Worm (Caenorhabditis elegans): ENCODE measurements around the gene Y34B4A.7.
A peak's percentile ranks its signal among the peaks of the same experiment; 100 is the strongest.

Y34B4A.7 gene

ce11 chrX:5210524-5210923, 33.6 kb upstream of the Y34B4A.7 start:
- TF ChIP-seq mbf-1 (tag; optimal IDR thresholded peaks at IDR 0.05) (no peak), unc-55 (GFP tag; optimal IDR thresholded peaks at IDR 0.05) (peak; percentile 30), unc-62 (GFP tag; optimal IDR thresholded peaks at IDR 0.05) (no peak), ztf-1 (GFP tag; conservative IDR thresholded peaks at IDR 0.05) (no peak), zag-1 (tag; optimal IDR thresholded peaks at IDR 0.05) (no peak), sma-9 (GFP tag; optimal IDR thresholded peaks at IDR 0.05) (peak; percentile 74), sma-9 (tag; optimal IDR thresholded peaks at IDR 0.05) (no peak), lsy-2 (tag; optimal IDR thresholded peaks at IDR 0.05) (peak in 1 of 2 experiments; percentile 39), C34F6.9 (tag; optimal IDR thresholded peaks at IDR 0.05) (peak; percentile 22), dmd-4 (tag; optimal IDR thresholded peaks at IDR 0.05) (no peak), nhr-129 (tag; optimal IDR thresholded peaks at IDR 0.05) (peak; percentile 84), ZK546.5 (tag; optimal IDR thresholded peaks at IDR 0.05) (no peak), crh-2 (tag; optimal IDR thresholded peaks at IDR 0.05) (peak; percentile 31), egl-27 (tag; optimal IDR thresholded peaks at IDR 0.05) (no peak), nhr-21 (tag; optimal IDR thresholded peaks at IDR 0.05) (no peak), ztf-4 (tag; optimal IDR thresholded peaks at IDR 0.05) (peak; percentile 10), F13H6.1 (tag; optimal IDR thresholded peaks at IDR 0.05) (peak; percentile 72)

- TF ChIP-seq peb-1 (tag; optimal IDR thresholded peaks at IDR 0.05) (no peak), sma-9 (GFP tag; optimal IDR thresholded peaks at IDR 0.05) (peak; percentile 6), sma-9 (tag; optimal IDR thresholded peaks at IDR 0.05) (no peak)
Observed at ce11 chrX:5210927-5211655, 33.0 kb upstream of the Y34B4A.7 start.

DNA sequence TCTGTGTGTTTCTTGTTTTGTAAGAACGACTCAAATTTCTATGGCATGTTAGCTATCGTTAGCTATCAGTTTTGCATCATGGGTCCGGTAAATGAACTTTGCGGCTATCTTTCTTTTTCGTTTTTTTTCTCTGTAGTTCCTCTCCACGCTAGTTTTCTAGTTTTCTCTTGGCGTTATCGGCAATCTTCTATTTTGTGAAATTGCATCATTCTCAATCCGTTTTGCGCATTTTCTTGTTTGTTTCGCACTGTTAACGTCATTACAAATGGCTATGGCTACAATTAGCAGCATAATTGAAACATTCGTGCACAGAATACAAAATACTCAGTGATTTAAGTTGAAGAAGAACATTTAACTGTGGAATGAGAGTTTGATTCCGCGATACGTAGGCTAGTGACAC, 31.1 kb upstream of the Y34B4A.7 start:
- TF ChIP-seq mdl-1 (tag; optimal IDR thresholded peaks at IDR 0.05) (no peak), F13H6.1 (tag; optimal IDR thresholded peaks at IDR 0.05) (no peak), peb-1 (tag; optimal IDR thresholded peaks at IDR 0.05) (no peak), lin-11 (tag; optimal IDR thresholded peaks at IDR 0.05) (no peak), unc-55 (GFP tag; optimal IDR thresholded peaks at IDR 0.05) (no peak), elt-3 (tag; optimal IDR thresholded peaks at IDR 0.05) (no peak), aly-2 (tag; optimal IDR thresholded peaks at IDR 0.05) (no peak), nhr-11 (tag; optimal IDR thresholded peaks at IDR 0.05) (peak; percentile 11), egl-27 (tag; optimal IDR thresholded peaks at IDR 0.05) (no peak), ztf-4 (tag; optimal IDR thresholded peaks at IDR 0.05) (no peak), nhr-129 (tag; optimal IDR thresholded peaks at IDR 0.05) (peak; percentile 98), nhr-23 (tag; optimal IDR thresholded peaks at IDR 0.05) (no peak), nhr-25 (tag; optimal IDR thresholded peaks at IDR 0.05) (no peak), elt-1 (tag; optimal IDR thresholded peaks at IDR 0.05) (no peak), skn-1 (tag; optimal IDR thresholded peaks at IDR 0.05) (no peak), nhr-10 (tag; optimal IDR thresholded peaks at IDR 0.05) (no peak), lin-13 (GFP tag; optimal IDR thresholded peaks at IDR 0.05) (peak; percentile 20), sma-3 (GFP tag; optimal IDR thresholded peaks at IDR 0.05) (no peak), ceh-82 (tag; optimal IDR thresholded peaks at IDR 0.05) (no peak), unc-62 (GFP tag; optimal IDR thresholded peaks at IDR 0.05) (no peak), gmeb-1 (tag; optimal IDR thresholded peaks at IDR 0.05) (no peak), crh-2 (tag; optimal IDR thresholded peaks at IDR 0.05) (no peak), unc-39 (tag; optimal IDR thresholded peaks at IDR 0.05) (no peak), nhr-21 (tag; optimal IDR thresholded peaks at IDR 0.05) (no peak), lin-39 (tag; optimal IDR thresholded peaks at IDR 0.05) (no peak), blmp-1 (tag; optimal IDR thresholded peaks at IDR 0.05; ENCODE audit: insufficient read depth) (no peak), ama-1 (optimal IDR thresholded peaks at IDR 0.05) (peak; percentile 17), sem-4 (tag; optimal IDR thresholded peaks at IDR 0.05) (peak; percentile 50), Y55F3AM.14 (GFP tag; optimal IDR thresholded peaks at IDR 0.05) (no peak), dmd-4 (tag; optimal IDR thresholded peaks at IDR 0.05) (no peak), nhr-77 (tag; optimal IDR thresholded peaks at IDR 0.05) (no peak), zag-1 (tag; optimal IDR thresholded peaks at IDR 0.05) (peak; percentile 19), snpc-4 (tag; optimal IDR thresholded peaks at IDR 0.05) (no peak), mab-5 (tag; optimal IDR thresholded peaks at IDR 0.05) (no peak), R02D3.7 (tag; optimal IDR thresholded peaks at IDR 0.05) (no peak), C34F6.9 (tag; optimal IDR thresholded peaks at IDR 0.05) (no peak), ztf-11 (tag; optimal IDR thresholded peaks at IDR 0.05) (no peak), ztf-1 (GFP tag; conservative IDR thresholded peaks at IDR 0.05) (no peak), lsy-2 (tag; optimal IDR thresholded peaks at IDR 0.05) (peak in 1 of 2 experiments; percentile 15), sma-9 (GFP tag; optimal IDR thresholded peaks at IDR 0.05) (peak; percentile 1), sma-9 (tag; optimal IDR thresholded peaks at IDR 0.05) (no peak), nhr-237 (tag; optimal IDR thresholded peaks at IDR 0.05) (no peak), ceh-16 (tag; optimal IDR thresholded peaks at IDR 0.05) (no peak), fos-1 (tag; optimal IDR thresholded peaks at IDR 0.05) (no peak), ZK546.5 (tag; optimal IDR thresholded peaks at IDR 0.05) (no peak), nhr-6 (tag; optimal IDR thresholded peaks at IDR 0.05) (no peak), alr-1 (tag; optimal IDR thresholded peaks at IDR 0.05) (no peak)
